Worm (Caenorhabditis elegans): ENCODE data around the gene sre-44.

DNA sequence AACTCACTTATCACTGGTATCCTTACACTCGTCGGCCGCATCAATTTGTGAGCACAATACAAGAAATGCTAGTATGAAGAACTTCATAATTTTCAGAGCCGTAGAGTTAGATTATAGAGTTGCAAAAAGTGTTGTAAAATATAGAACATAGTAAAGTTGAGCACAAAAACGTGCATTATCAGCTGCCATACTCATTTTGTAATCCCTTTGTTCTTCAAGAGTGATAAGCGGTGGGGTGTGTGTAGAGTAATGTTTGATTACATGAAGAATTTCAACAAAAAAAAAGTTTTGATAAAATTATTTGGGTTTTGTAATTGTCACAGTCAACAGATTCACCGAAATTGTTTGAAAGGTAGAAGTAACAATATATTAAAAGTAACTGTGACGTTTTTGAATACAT lies 33.5 kb downstream of the sre-44 start, which contains the start of the genes Y39G8B.13 and Y39G8B.10:
- TF ChIP-seq aha-1 (tag) (no peak), nhr-111 (GFP tag; optimal IDR thresholded peaks at IDR 0.05) (no peak), F26F4.8 (GFP tag; conservative IDR thresholded peaks at IDR 0.05) (no peak), jun-1 (tag; optimal IDR thresholded peaks at IDR 0.05) (no peak), R02D3.7 (tag; optimal IDR thresholded peaks at IDR 0.05) (no peak), sdz-12 (GFP tag; optimal IDR thresholded peaks at IDR 0.05) (no peak)
